Fruit fly (Drosophila melanogaster): Measurements from ENCODE around the gene CG12078.
A peak's percentile ranks its signal among the peaks of the same experiment; 100 is the strongest.

Gene CG12078

DNA sequence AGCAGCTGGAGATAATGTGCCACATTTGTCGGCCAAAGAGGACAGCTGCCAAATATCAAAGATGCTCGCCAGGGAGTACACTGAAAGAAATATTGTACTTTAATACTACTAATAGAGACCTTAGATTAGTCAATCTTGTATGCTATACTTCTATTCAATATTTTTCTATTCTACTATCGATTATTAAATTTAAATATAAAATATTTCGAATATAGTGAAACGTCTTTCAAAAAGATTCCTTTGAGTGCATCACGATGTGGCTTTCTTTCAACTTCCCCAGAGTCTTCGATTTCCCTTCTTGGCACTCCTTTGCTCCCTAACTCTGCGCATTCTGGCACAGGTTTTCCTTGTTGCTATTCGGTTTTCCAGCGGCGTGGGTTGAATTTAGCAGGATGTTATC, 40.8 kb upstream of the CG12078 start:
- TF ChIP-seq Ets21C (GFP tag; optimal IDR thresholded peaks at IDR 0.05) (no peak), svp (GFP tag) (peak; percentile 26), lz (GFP tag; optimal IDR thresholded peaks at IDR 0.05) (no peak), eg (GFP tag; IDR thresholded peaks at IDR 0.05) (0 out of 3 replicates have a peak, but pooled peaks have one; percentile 26), dac (GFP tag; optimal IDR thresholded peaks at IDR 0.05) (no peak), achi (GFP tag; optimal IDR thresholded peaks at IDR 0.05) (no peak), topi (GFP tag; optimal IDR thresholded peaks at IDR 0.05) (no peak), cyc (GFP tag; optimal IDR thresholded peaks at IDR 0.05) (no peak), Eip78C (GFP tag) (peak; percentile 69), CG8119 (GFP tag; IDR thresholded peaks at IDR 0.05) (peak; percentile 52; the same call in 2 of the 3 replicates), CG15336 (GFP tag; IDR thresholded peaks at IDR 0.05) (peak; percentile 41; the same call in 1 of the 2 replicates), CG6276 (GFP tag; optimal IDR thresholded peaks at IDR 0.05) (peak; percentile 8), fd85E (GFP tag; optimal IDR thresholded peaks at IDR 0.05) (no peak), Hr39 (GFP tag; optimal IDR thresholded peaks at IDR 0.05) (no peak), CG31627 (GFP tag; optimal IDR thresholded peaks at IDR 0.05) (no peak), CG3919 (GFP tag; optimal IDR thresholded peaks at IDR 0.05) (peak; percentile 10), CG6792 (GFP tag; optimal IDR thresholded peaks at IDR 0.05) (no peak), Hr4 (GFP tag; optimal IDR thresholded peaks at IDR 0.05) (peak; percentile 22), Eip75B (GFP tag; optimal IDR thresholded peaks at IDR 0.05) (no peak), CG3032 (tag; optimal IDR thresholded peaks at IDR 0.05) (no peak), CG32006 (GFP tag; optimal IDR thresholded peaks at IDR 0.05) (peak; percentile 52), CG11902 (GFP tag; optimal IDR thresholded peaks at IDR 0.05) (no peak), CG7368 (GFP tag; optimal IDR thresholded peaks at IDR 0.05) (no peak)

DNA sequence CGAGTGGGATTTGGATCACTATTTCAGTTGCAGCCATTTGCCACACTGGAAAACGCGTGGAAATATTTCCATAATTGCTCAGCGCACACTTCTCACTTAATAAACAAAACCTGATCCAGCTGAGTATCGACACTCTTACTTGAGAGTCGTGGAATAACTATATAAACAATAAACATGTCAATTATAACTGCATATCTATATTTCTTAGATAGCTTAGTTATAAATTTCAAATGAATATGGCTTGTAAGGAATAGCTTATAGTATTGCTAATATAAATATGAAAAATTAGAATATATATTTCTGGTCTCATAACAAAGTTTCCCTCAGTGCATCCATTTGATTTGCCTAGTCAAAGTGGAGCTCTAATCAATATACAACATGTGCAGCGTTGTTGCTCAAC, 39.2 kb upstream of the CG12078 start:
- TF ChIP-seq eg (GFP tag; IDR thresholded peaks at IDR 0.05), result peak; percentile 41; the same call in 1 of the 3 replicates
- peak; percentile 71 for TF ChIP-seq Hr4 (GFP tag; optimal IDR thresholded peaks at IDR 0.05)
- TF ChIP-seq CG9139 (GFP tag; optimal IDR thresholded peaks at IDR 0.05), result no peak
- no peak for TF ChIP-seq Blimp-1 (GFP tag; optimal IDR thresholded peaks at IDR 0.05)
- peak; percentile 75 for TF ChIP-seq CG32006 (GFP tag; optimal IDR thresholded peaks at IDR 0.05)
- TF ChIP-seq fkh (GFP tag; optimal IDR thresholded peaks at IDR 0.05), result no peak
- TF ChIP-seq dac (GFP tag; optimal IDR thresholded peaks at IDR 0.05), result no peak
- TF ChIP-seq ss (GFP tag; optimal IDR thresholded peaks at IDR 0.05), result no peak
- TF ChIP-seq achi (GFP tag; optimal IDR thresholded peaks at IDR 0.05), result no peak
- peak in 1 of 2 experiments; percentile 16 for TF ChIP-seq salr (GFP tag; optimal IDR thresholded peaks at IDR 0.05)
- no peak for TF ChIP-seq spab (GFP tag; optimal IDR thresholded peaks at IDR 0.05)
- peak; percentile 43 for TF ChIP-seq Eip78C (GFP tag)
- TF ChIP-seq OdsH (GFP tag; optimal IDR thresholded peaks at IDR 0.05), result peak; percentile 23
- TF ChIP-seq CG10669 (GFP tag; optimal IDR thresholded peaks at IDR 0.05), result no peak
- no peak for TF ChIP-seq Sox15 (GFP tag; optimal IDR thresholded peaks at IDR 0.05)
- TF ChIP-seq CG6808 (GFP tag; optimal IDR thresholded peaks at IDR 0.05), result no peak
- TF ChIP-seq pdm3 (GFP tag; optimal IDR thresholded peaks at IDR 0.05), result peak; percentile 4
- TF ChIP-seq CG4318 (GFP tag; optimal IDR thresholded peaks at IDR 0.05), result peak; percentile 40
- TF ChIP-seq CG8119 (GFP tag; IDR thresholded peaks at IDR 0.05), result peak; percentile 69
- TF ChIP-seq CG6854 (GFP tag; optimal IDR thresholded peaks at IDR 0.05), result no peak
- TF ChIP-seq CG15336 (GFP tag; IDR thresholded peaks at IDR 0.05), result peak; percentile 73

DNA sequence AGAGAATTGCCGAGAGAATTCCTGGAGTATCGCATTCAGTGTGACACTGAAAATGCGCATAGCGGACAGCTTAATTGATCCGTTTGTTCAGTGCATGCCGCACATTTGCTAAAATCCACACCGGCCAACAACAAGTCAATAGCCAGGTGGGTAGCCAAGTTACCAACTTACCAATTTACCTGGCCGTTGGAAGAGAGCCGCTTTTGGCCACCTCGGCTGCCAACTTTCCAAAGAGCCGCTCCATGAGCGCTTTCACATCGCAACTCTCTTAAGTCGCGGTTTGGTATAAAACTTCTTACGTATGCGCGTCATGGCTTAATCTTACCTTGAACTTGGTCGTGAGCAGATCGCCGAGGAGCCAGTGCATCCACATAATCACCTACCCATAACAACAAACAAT, 35.8 kb upstream of the CG12078 start, which contains the start of gene CG12017:
Gene CG12017, plus strand, starts transcription at position 310 of the 400 bp plus-strand sequence.
- TF ChIP-seq spab (GFP tag; optimal IDR thresholded peaks at IDR 0.05) (no peak), Eip78C (GFP tag) (peak; percentile 59), Ets96B (tag; optimal IDR thresholded peaks at IDR 0.05) (no peak), pdm3 (GFP tag; optimal IDR thresholded peaks at IDR 0.05) (no peak), CG31627 (GFP tag; optimal IDR thresholded peaks at IDR 0.05) (no peak), Sox102F (GFP tag; optimal IDR thresholded peaks at IDR 0.05) (peak; percentile 10), topi (GFP tag; optimal IDR thresholded peaks at IDR 0.05) (no peak), Gug (GFP tag; IDR thresholded peaks at IDR 0.05) (no peak), acj6 (GFP tag; optimal IDR thresholded peaks at IDR 0.05) (no peak)
